Fruit fly (Drosophila melanogaster) whole organism, embryonic: ENCODE measurements around the gene CG5071.

Source experiments
- CG10321 ChIP-seq: fragments of 200-800 bp; sonication (Bioruptor generic); IDR thresholded peaks from 2 replicates; pipeline ENCODE4 v1.3.6; 2022; ENCODE audit warnings: missing biosample characterization, missing genetic modification characterization
- CG13624 ChIP-seq: fragments of 200-800 bp; sonication (Bioruptor generic); optimal IDR thresholded peaks from 2 replicates; lab custom pipeline; 2016; ENCODE audit warnings: missing biosample characterization, missing genetic modification characterization
- CG14014 ChIP-seq: fragments of 200-800 bp; sonication (Bioruptor generic); IDR thresholded peaks from 2 replicates; pipeline ENCODE4 v1.3.6; 2022; ENCODE audit warnings: missing biosample characterization, missing genetic modification characterization
- CG14710 ChIP-seq: fragments of 200-800 bp; sonication (Bioruptor generic); optimal IDR thresholded peaks from 3 replicates; lab custom pipeline; 2019; ENCODE audit warnings: missing biosample characterization, mild to moderate bottlenecking, missing genetic modification characterization, moderate library complexity
- CG14965 ChIP-seq: fragments of 200-800 bp; sonication (Bioruptor generic); optimal IDR thresholded peaks from 2 replicates; lab custom pipeline; 2016; ENCODE audit warnings: missing biosample characterization, missing genetic modification characterization, borderline replicate concordance
- CG18476 ChIP-seq: fragments of 200-800 bp; sonication (Bioruptor generic); optimal IDR thresholded peaks from 2 replicates; lab custom pipeline; 2016; ENCODE audit warnings: missing biosample characterization, mild to moderate bottlenecking, missing genetic modification characterization
- CG2712 ChIP-seq: fragments of 200-800 bp; optimal IDR thresholded peaks from 3 replicates; lab custom pipeline; 2019; ENCODE audit warnings: missing biosample characterization, mild to moderate bottlenecking, missing genetic modification characterization, moderate library complexity
- CG3847 ChIP-seq: fragments of 200-800 bp; sonication (Bioruptor generic); IDR thresholded peaks from 2 replicates; pipeline ENCODE4 v1.3.6; 2022; ENCODE audit warnings: missing biosample characterization, missing genetic modification characterization
- Chrac-16 ChIP-seq: fragments of 200-800 bp; sonication (Bioruptor generic); optimal IDR thresholded peaks from 3 replicates; lab custom pipeline; 2016; ENCODE audit warnings: missing biosample characterization, missing genetic modification characterization
- CoRest ChIP-seq: fragments of 200-800 bp; sonication (Bioruptor generic); optimal IDR thresholded peaks from 3 replicates; lab custom pipeline; 2018; ENCODE audit warnings: missing biosample characterization, mild to moderate bottlenecking, missing genetic modification characterization, moderate library complexity
- Deaf1 ChIP-seq: fragments of 200-800 bp; optimal IDR thresholded peaks from 3 replicates; lab custom pipeline; 2019; ENCODE audit warnings: missing biosample characterization, mild to moderate bottlenecking, missing genetic modification characterization, moderate library complexity
- Dref ChIP-seq: fragments of 200-800 bp; sonication (Bioruptor generic); IDR thresholded peaks from 2 replicates; pipeline ENCODE4 v1.3.6; 2022; ENCODE audit warnings: missing biosample characterization, missing genetic modification characterization
- Elba2 ChIP-seq: fragments of 200-800 bp; sonication (Bioruptor generic); optimal IDR thresholded peaks from 3 replicates; lab custom pipeline; 2016; ENCODE audit warnings: missing biosample characterization, missing genetic modification characterization
- Fer1 ChIP-seq: fragments of 200-800 bp; sonication (Bioruptor generic); optimal IDR thresholded peaks from 2 replicates; lab custom pipeline; 2017; ENCODE audit warnings: missing biosample characterization, mild to moderate bottlenecking, missing genetic modification characterization
- Fer2 ChIP-seq: fragments of 200-800 bp; sonication (Bioruptor generic); optimal IDR thresholded peaks from 2 replicates; lab custom pipeline; 2018; ENCODE audit warnings: missing biosample characterization, mild to moderate bottlenecking, missing genetic modification characterization, moderate library complexity
- GATAe ChIP-seq: fragments of 200-800 bp; sonication (Bioruptor generic); conservative IDR thresholded peaks from 2 replicates; pipeline ENCODE4 v1.3.6; 2022; ENCODE audit warnings: missing biosample characterization, missing genetic modification characterization
- HmgZ ChIP-seq: fragments of 200-800 bp; sonication (Bioruptor generic); optimal IDR thresholded peaks from 2 replicates; lab custom pipeline; 2018; ENCODE audit warnings: missing biosample characterization, mild to moderate bottlenecking, missing genetic modification characterization
- Hr78 ChIP-seq, 2 experiments: fragments of 200-800 bp in 1 of 2; fragments of >200 bp in 1 of 2; sonication (Bioruptor generic) in 1 of 2; optimal IDR thresholded peaks; 2 replicates each; lab custom pipeline; 2017 to 2019; ENCODE audit warnings: missing biosample characterization in 2 of 2, missing genetic modification characterization in 2 of 2, mild to moderate bottlenecking in 1 of 2, moderate library complexity in 1 of 2
- MBD-R2 ChIP-seq: fragments of 200-800 bp; sonication (Bioruptor generic); IDR thresholded peaks from 2 replicates; pipeline ENCODE4 v1.3.6; 2022; ENCODE audit warnings: missing biosample characterization, missing genetic modification characterization
- Med ChIP-seq: fragments of 200-800 bp; sonication (Bioruptor generic); peaks from one replicate; lab custom pipeline; 2016; ENCODE audit warnings: missing biosample characterization, missing genetic modification characterization, mild to moderate bottlenecking, inconsistent platforms, moderate library complexity
- Myb ChIP-seq: fragments of 200-800 bp; sonication (Bioruptor generic); optimal IDR thresholded peaks from 2 replicates; lab custom pipeline; 2016; ENCODE audit warnings: missing biosample characterization, missing genetic modification characterization
- Stat92E ChIP-seq, 3 experiments: fragments of >200 bp in 2 of 3; fragments of 200-800 bp in 1 of 3; sonication (Bioruptor generic) in 1 of 3; optimal IDR thresholded peaks; 2 replicates each; lab custom pipeline; 2017 to 2019; ENCODE audit warnings: missing biosample characterization in 3 of 3, missing genetic modification characterization in 3 of 3, mild to moderate bottlenecking in 1 of 3, moderate library complexity in 1 of 3
- YL-1 ChIP-seq: fragments of 200-800 bp; sonication (Bioruptor generic); optimal IDR thresholded peaks from 3 replicates; lab custom pipeline; 2017; ENCODE audit warnings: missing biosample characterization, mild to moderate bottlenecking, missing genetic modification characterization
- az2 ChIP-seq: fragments of 200-800 bp; sonication (Bioruptor generic); optimal IDR thresholded peaks from 3 replicates; lab custom pipeline; 2016; ENCODE audit warnings: missing biosample characterization, missing genetic modification characterization
- cas ChIP-seq: fragments of 200-800 bp; sonication (Bioruptor generic); IDR thresholded peaks from 2 replicates; pipeline ENCODE4 v1.3.6; 2022; ENCODE audit warnings: missing biosample characterization, missing genetic modification characterization
- chinmo ChIP-seq: fragments of 200-800 bp; sonication (Bioruptor generic); IDR thresholded peaks from 4 replicates; pipeline ENCODE4 v1.3.6; 2022; ENCODE audit warnings: missing biosample characterization, missing genetic modification characterization; ENCODE audit not compliant: partially characterized antibody
- exex ChIP-seq: fragments of 200-800 bp; sonication (Bioruptor generic); optimal IDR thresholded peaks from 4 replicates; lab custom pipeline; 2018; ENCODE audit warnings: missing biosample characterization, mild to moderate bottlenecking, missing genetic modification characterization, moderate library complexity
- gem ChIP-seq: fragments of 200-800 bp; sonication (Bioruptor generic); optimal IDR thresholded peaks from 2 replicates; lab custom pipeline; 2019; ENCODE audit warnings: missing biosample characterization, mild to moderate bottlenecking, missing genetic modification characterization, moderate library complexity
- grn ChIP-seq: fragments of 200-800 bp; sonication (Bioruptor generic); optimal IDR thresholded peaks from 3 replicates; lab custom pipeline; 2017; ENCODE audit warnings: missing biosample characterization, missing genetic modification characterization
- hkb ChIP-seq, 2 experiments: fragments of 200-800 bp in 1 of 2; fragments of >200 bp in 1 of 2; sonication (Bioruptor generic) in 1 of 2; IDR thresholded peaks in 1 of 2; optimal IDR thresholded peaks in 1 of 2; 2 replicates each; pipeline versions ENCODE4 v1.3.6 to Lab custom; 2017 to 2022; ENCODE audit warnings: missing biosample characterization in 1 of 2, missing genetic modification characterization in 1 of 2
- jigr1 ChIP-seq: fragments of 200-800 bp; sonication (Bioruptor generic); IDR thresholded peaks from 3 replicates; pipeline ENCODE4 v1.3.6; 2022; ENCODE audit warnings: missing biosample characterization, missing genetic modification characterization
- kni ChIP-seq: fragments of 200-800 bp; sonication (Bioruptor generic); optimal IDR thresholded peaks from 3 replicates; lab custom pipeline; 2017; ENCODE audit warnings: mild to moderate bottlenecking, missing biosample characterization, missing genetic modification reagents, missing genetic modification characterization
- nmo ChIP-seq: fragments of 200-800 bp; sonication (Bioruptor generic); optimal IDR thresholded peaks from 2 replicates; lab custom pipeline; 2018; ENCODE audit warnings: missing biosample characterization, mild to moderate bottlenecking, missing genetic modification characterization, moderate library complexity
- odd ChIP-seq: fragments of 200-800 bp; sonication (Bioruptor generic); optimal IDR thresholded peaks from 2 replicates; lab custom pipeline; 2017; ENCODE audit warnings: missing biosample characterization, mild to moderate bottlenecking, missing genetic modification characterization
- onecut ChIP-seq: fragments of 200-800 bp; sonication (Bioruptor generic); IDR thresholded peaks from 2 replicates; pipeline ENCODE4 v1.3.6; 2022; ENCODE audit warnings: missing biosample characterization, missing genetic modification characterization
- pzg ChIP-seq: fragments of 200-800 bp; sonication (Bioruptor generic); optimal IDR thresholded peaks from 3 replicates; lab custom pipeline; 2018; ENCODE audit warnings: missing biosample characterization, mild to moderate bottlenecking, missing genetic modification characterization, moderate library complexity
- row ChIP-seq: fragments of 200-800 bp; sonication (Bioruptor generic); IDR thresholded peaks from 3 replicates; pipeline ENCODE4 v1.3.6; 2022; ENCODE audit warnings: missing biosample characterization, missing genetic modification characterization
- sd ChIP-seq: fragments of 200-800 bp; sonication (Bioruptor generic); optimal IDR thresholded peaks from 3 replicates; lab custom pipeline; 2018; ENCODE audit warnings: missing biosample characterization, mild to moderate bottlenecking, missing genetic modification characterization, moderate library complexity
- sisA ChIP-seq: fragments of 200-800 bp; sonication (Bioruptor generic); IDR thresholded peaks from 2 replicates; pipeline ENCODE4 v1.3.6; 2022; ENCODE audit warnings: missing biosample characterization, missing genetic modification characterization
- slou ChIP-seq: fragments of 200-800 bp; sonication (Bioruptor generic); optimal IDR thresholded peaks from 3 replicates; lab custom pipeline; 2016; ENCODE audit warnings: missing biosample characterization, missing genetic modification characterization
- vnd ChIP-seq: fragments of 200-800 bp; sonication (Bioruptor generic); IDR thresholded peaks from 3 replicates; pipeline ENCODE4 v1.3.6; 2022; ENCODE audit warnings: missing biosample characterization, missing genetic modification characterization; ENCODE audit not compliant: partially characterized antibody
- wor ChIP-seq: fragments of 200-800 bp; sonication (Bioruptor generic); IDR thresholded peaks from 2 replicates; pipeline ENCODE4 v1.3.6; 2022; ENCODE audit warnings: missing biosample characterization, missing genetic modification characterization

CG5071 gene

dm6 chr3R:25623800-25624791, 5.9 kb downstream of the CG5071 start, which contains the start of gene Npl4 (continued):
- TF ChIP-seq odd (GFP tag; lab: Kevin White, UChicago) (no peak), wor (GFP tag; lab: Robert Waterston, UW) (no peak), Chrac-16 (no peak), Elba2 (GFP tag; lab: Kevin White, UChicago) (no peak), CG14014 (GFP tag; lab: Robert Waterston, UW) (no peak), Fer2 (tag; lab: Kevin White, UChicago) (no peak), slou (GFP tag; lab: Kevin White, UChicago) (no peak), CG18476 (no peak), jigr1 (no peak), sd (tag; lab: Kevin White, UChicago) (no peak), pzg (GFP tag; lab: Kevin White, UChicago) (peak; percentile 84), row (GFP tag; lab: Robert Waterston, UW) (no peak), CG2712 (no peak)

- TF ChIP-seq sisA (no peak), onecut (GFP tag; lab: Robert Waterston, UW) (no peak), Deaf1 (tag; lab: Kevin White, UChicago) (peak; percentile 79), Stat92E (GFP tag; optimal IDR thresholded peaks at IDR 0.05; lab: Kevin White, UChicago) (no peak), CG10321 (no peak), Med (peak; percentile 58), GATAe (GFP tag; lab: Robert Waterston, UW) (peak; percentile 76; the same call in 1 of the 2 replicates), Hr78 (GFP tag; optimal IDR thresholded peaks at IDR 0.05; lab: Kevin White, UChicago) (peak in 1 of 2 experiments; percentile 90), exex (tag; lab: Kevin White, UChicago) (peak; percentile 51), grn (GFP tag; lab: Kevin White, UChicago) (peak; percentile 91), HmgZ (tag; lab: Kevin White, UChicago) (no peak)
Observed at dm6 chr3R:25625940-25626624, 7.9 kb downstream of the CG5071 start.

- peak; percentile 99 for TF ChIP-seq Myb
- no peak for TF ChIP-seq az2
- peak; percentile 6 for TF ChIP-seq gem (tag; lab: Kevin White, UChicago)
- TF ChIP-seq Dref (GFP tag; lab: Robert Waterston, UW), result peak; percentile 93
- TF ChIP-seq onecut (GFP tag; lab: Robert Waterston, UW), result peak; percentile 93
- TF ChIP-seq nmo (GFP tag; lab: Kevin White, UChicago), result peak; percentile 35
- TF ChIP-seq YL-1 (GFP tag; lab: Kevin White, UChicago), result peak; percentile 33
- TF ChIP-seq sd (tag; lab: Kevin White, UChicago), result peak; percentile 18
- 0 out of 4 replicates have a peak, but pooled peaks have one; percentile 27 for TF ChIP-seq chinmo (GFP tag; lab: Robert Waterston, UW)
- no peak for TF ChIP-seq CG14965 (GFP tag; lab: Kevin White, UChicago)
- no peak for TF ChIP-seq cas (GFP tag; lab: Robert Waterston, UW)
- TF ChIP-seq kni (GFP tag; lab: Kevin White, UChicago), result no peak
- peak; percentile 46 for TF ChIP-seq hkb (optimal IDR thresholded peaks at IDR 0.05; lab: Kevin White, UChicago)
- no peak for TF ChIP-seq hkb (GFP tag; IDR thresholded peaks at IDR 0.05; lab: Robert Waterston, UW)
- peak; percentile 62 for TF ChIP-seq CG14710
- TF ChIP-seq MBD-R2 (GFP tag; lab: Robert Waterston, UW), result peak; percentile 86
- no peak for TF ChIP-seq Fer1 (GFP tag; lab: Kevin White, UChicago)
- TF ChIP-seq CG3847 (GFP tag; lab: Robert Waterston, UW), result peak; percentile 43; the same call in 1 of the 2 replicates
- peak; percentile 64 for TF ChIP-seq CoRest (tag; lab: Kevin White, UChicago)
- 0 out of 3 replicates have a peak, but pooled peaks have one; percentile 40 for TF ChIP-seq vnd
- peak; percentile 8 for TF ChIP-seq CG13624 (GFP tag; lab: Kevin White, UChicago)
Observed at dm6 chr3R:25626625-25627275, 8.5 kb downstream of the CG5071 start, which contains the start of gene Ssadh. Gene Ssadh, minus strand, starts transcription at chr3R:25626924.
